Worm (Caenorhabditis elegans) whole organism, dauer: ENCODE measurements around the gene umps-1.

ENCODE experiments used
- unc-62 ChIP-seq: sonication (generic microtip); optimal IDR thresholded peaks from 2 replicates; lab custom pipeline; 2017; ENCODE audit warnings: missing biosample characterization, missing genetic modification reagents, missing genetic modification characterization

Gene umps-1

DNA sequence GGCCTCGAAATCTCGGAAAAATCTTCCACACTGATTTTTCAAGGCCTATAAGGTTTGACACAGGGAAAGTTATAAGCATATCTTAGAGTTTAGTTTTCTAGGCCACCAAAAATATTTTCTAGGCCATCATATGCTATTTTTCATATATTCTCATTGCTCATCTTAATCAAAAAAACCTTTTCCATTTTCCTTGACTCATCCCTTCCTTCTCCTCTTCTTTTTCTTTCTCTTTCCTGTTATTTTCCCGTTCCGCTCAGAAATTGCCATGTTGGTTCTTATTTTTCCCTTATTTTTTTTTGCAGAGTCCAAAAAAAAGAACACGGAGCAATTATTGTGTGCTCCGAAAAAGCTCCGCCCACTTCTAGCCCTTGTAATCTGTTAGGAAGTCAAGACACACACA is 7.2 kb upstream of the umps-1 start, which contains the start of gene tbc-8:
TSS of gene tbc-8 (plus strand) at position 301 of the 400 bp plus-strand sequence.
- TF ChIP-seq unc-62 (GFP tag; lab: Kevin White, UChicago): no peak

DNA sequence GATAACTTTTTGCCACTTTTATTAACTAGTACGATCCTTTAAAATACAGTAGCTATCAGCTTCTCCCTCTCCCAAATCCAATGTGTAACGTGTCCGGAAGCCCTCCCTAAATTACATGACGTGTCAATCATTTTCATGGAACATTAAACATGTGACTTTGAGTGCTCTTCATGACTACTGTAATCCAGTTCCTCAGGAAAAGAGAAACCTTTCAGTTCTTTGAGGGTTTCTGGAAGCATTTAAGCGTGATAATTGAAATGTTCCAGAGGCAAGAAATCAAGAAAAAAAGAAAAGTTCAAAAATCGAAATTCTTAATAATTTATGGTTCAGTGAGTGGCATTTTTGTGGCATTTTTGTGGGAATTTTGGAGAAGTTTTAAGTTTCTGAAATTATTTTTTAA is 5.5 kb upstream of the umps-1 start:
- TF ChIP-seq unc-62 (GFP tag; lab: Kevin White, UChicago): no peak

DNA sequence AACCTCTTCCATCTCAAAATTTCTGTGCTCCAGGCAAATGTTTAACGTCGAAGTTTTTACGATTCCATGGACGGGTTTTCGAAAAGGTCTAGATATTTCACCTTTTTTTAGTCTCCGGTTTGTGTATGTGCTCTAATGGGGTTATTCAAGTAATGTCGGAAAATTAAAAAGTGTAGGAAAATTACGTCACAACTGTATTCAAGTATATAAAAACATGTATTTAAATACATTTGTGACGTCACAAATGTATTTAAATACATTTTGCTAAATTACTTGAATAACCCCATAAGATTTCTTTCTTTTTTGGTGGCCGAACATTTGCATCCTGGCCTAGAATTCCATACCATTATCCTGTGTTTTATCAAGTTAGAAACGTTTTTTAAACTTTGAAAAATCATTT is 4.0 kb upstream of the umps-1 start:
- no peak for TF ChIP-seq unc-62 (GFP tag; lab: Kevin White, UChicago)

- TF ChIP-seq unc-62 (GFP tag; lab: Kevin White, UChicago): no peak
These were observed 2.5 kb upstream of the umps-1 start for ce11 chrIII:10359916-10360315.

DNA sequence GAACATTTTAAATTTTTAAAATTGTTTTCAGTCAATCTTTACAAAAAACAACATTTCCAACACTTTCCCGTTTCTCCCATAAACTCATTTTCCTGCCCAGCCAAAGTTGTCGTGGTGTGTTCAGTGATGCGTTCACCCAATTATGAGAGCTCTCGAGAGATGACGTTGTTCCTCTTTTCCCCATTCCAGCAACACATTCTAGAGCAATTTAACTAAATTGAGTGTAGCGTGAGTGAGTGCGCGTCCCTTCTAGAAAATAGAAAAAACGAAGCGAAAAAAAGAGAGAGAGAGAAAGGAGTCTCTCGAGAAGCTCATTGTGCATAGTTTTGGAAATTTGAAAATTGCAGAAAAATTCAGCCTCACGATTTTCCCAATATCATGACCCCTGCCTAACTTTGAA is 1.3 kb upstream of the umps-1 start:
- no peak for TF ChIP-seq unc-62 (GFP tag; lab: Kevin White, UChicago)

- no peak for TF ChIP-seq unc-62 (GFP tag; lab: Kevin White, UChicago)
These were observed 2.1 kb downstream of the umps-1 start, which contains the start of gene spp-1 for ce11 chrIII:10355382-10355781. Gene spp-1 (minus strand): TSS chrIII:10355668.

DNA sequence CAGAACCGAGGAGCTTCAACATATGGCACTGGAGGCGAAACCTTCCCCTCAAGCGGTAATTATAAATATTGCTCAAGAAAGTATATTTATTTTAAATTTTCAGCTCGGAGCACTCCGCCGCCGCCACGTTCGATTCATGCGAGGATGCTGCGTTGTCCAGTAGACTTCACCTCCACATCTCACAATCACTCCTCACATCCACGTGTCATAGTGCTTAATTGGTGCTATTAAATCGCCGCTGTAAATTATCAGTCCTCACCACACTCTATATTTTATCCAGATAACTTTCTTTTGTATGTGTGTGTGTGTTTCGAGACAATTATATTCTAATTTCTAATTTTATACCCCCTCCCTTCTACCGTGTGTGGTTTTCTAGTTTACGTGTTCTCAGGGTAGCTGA is 2.9 kb downstream of the umps-1 start:
- no peak for TF ChIP-seq unc-62 (GFP tag; lab: Kevin White, UChicago)

DNA sequence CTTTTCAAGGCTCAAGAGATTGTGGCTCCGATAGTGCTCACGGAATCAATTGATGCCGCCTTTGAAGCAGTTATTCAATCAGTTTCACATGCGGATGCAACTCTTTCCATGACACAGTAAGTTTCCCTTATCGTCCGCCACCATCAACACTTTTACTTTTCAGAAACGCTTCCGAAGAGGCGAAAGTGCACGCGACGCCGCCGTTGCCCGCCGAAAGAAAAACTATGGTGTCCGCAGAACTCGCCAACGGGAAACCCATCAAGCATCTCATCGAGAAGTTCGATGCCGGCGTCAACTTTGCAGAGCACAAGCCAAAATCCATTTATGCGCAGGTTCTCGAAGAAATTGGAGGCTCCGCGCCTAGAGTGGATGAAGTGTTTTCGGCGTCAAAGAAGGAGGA is 4.0 kb downstream of the umps-1 start:
- TF ChIP-seq unc-62 (GFP tag; lab: Kevin White, UChicago): no peak

ce11 chrIII:10351595-10352207 is 5.7 kb downstream of the umps-1 start, which contains the start of gene T07C4.3:
Gene T07C4.3 (plus strand): TSS chrIII:10352157.
- no peak for TF ChIP-seq unc-62 (GFP tag; lab: Kevin White, UChicago)

DNA sequence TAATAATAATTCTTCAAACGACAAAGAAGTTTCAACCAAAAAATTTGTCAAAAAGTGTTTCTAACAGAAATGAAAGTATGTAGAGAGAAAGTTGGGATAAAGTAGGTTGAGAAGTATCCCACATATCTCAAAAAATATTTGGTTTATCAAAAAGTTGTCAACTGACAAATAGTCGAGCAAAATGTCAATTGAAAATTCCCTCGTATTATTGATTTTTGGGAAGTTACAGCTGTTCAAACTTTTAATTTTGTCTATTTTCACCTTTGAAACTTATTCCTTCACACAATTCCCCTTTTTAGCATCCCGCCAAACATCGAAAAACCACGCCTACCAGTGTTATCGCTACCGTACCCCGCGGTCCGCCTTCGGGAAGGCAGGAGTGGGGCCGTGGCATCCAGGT is 10.4 kb downstream of the umps-1 start, which contains the start of gene tbx-8:
TSS of gene tbx-8 (plus strand) at position 301 of the 400 bp plus-strand sequence.
- TF ChIP-seq unc-62 (GFP tag; lab: Kevin White, UChicago): no peak

ce11 chrIII:10344762-10345161 is 12.7 kb downstream of the umps-1 start:
- no peak for TF ChIP-seq unc-62 (GFP tag; lab: Kevin White, UChicago)

ce11 chrIII:10341758-10342157 is 15.7 kb downstream of the umps-1 start, which contains the start of gene tbx-9:
Gene tbx-9 (minus strand): TSS chrIII:10341858.
- TF ChIP-seq unc-62 (GFP tag; lab: Kevin White, UChicago): no peak

- TF ChIP-seq unc-62 (GFP tag; lab: Kevin White, UChicago): no peak
These were observed 17.5 kb downstream of the umps-1 start for ce11 chrIII:10339949-10340348.

ce11 chrIII:10338992-10339852 is 18.2 kb downstream of the umps-1 start:
- TF ChIP-seq unc-62 (GFP tag; lab: Kevin White, UChicago): no peak

DNA sequence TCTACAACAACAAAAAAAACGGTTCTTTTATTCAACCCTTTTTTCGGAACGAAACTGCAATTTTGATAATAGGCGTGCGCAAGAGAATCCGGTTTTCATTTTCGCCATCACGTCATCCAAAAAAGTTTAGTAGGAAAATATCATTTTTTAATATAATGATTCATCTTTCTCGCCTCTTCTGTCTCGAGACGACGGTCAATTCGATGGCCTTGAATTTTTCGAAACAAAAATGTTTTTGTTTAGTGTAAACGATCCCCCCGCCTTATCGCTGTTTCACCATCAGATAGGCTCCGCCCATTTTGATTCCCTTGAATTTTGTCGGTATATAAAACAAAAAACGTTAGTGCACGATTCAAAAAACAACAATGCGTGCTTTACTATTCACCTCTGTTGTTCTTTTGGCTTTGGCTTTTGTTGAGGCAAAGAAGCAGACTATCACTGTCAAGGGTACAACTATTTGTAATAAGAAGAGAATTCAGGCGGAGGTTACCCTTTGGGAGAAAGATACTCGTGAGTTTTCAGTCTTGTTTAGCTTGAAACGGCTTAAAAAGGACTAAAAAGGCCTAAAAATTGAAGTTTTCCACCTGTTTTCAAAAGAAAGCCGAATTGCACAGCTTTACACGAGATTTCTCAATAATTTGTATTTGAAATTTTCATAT is 19.8 kb downstream of the umps-1 start, which contains the start of gene ttr-15:
TSS of gene ttr-15 (plus strand) at position 340 of the 659 bp plus-strand sequence.
- no peak for TF ChIP-seq unc-62 (GFP tag; lab: Kevin White, UChicago)

- no peak for TF ChIP-seq unc-62 (GFP tag; lab: Kevin White, UChicago)
These were observed 21.3 kb downstream of the umps-1 start for ce11 chrIII:10336109-10336508.
